Worm (Caenorhabditis elegans) whole organism, early embryonic: Measurements from ENCODE around the gene ZK822.9.

ENCODE experiments used
- B0310.2 ChIP-seq: sonication (generic microtip); optimal IDR thresholded peaks from 2 replicates; lab custom pipeline; 2016; ENCODE audit warnings: mild to moderate bottlenecking, missing genetic modification characterization, missing compliant biosample characterization
- F13C5.2 ChIP-seq: sonication (generic microtip); optimal IDR thresholded peaks from 2 replicates; lab custom pipeline; 2017; ENCODE audit warnings: mild to moderate bottlenecking, missing genetic modification characterization, inconsistent platforms, missing compliant biosample characterization
- aly-1 ChIP-seq: sonication (generic microtip); optimal IDR thresholded peaks from 2 replicates; lab custom pipeline; 2016; ENCODE audit warnings: missing genetic modification characterization, missing compliant biosample characterization
- ama-1 ChIP-seq: fragments of 150-350 bp; optimal IDR thresholded peaks from 2 replicates; lab custom pipeline; 2014
- ceh-13 ChIP-seq: fragments of 200-800 bp; sonication (Bioruptor generic); optimal IDR thresholded peaks from 2 replicates; lab custom pipeline; 2018; ENCODE audit warnings: mild to moderate bottlenecking, missing genetic modification characterization, missing compliant biosample characterization
- ceh-36 ChIP-seq: sonication (generic microtip); optimal IDR thresholded peaks from 2 replicates; lab custom pipeline; 2016; ENCODE audit warnings: missing genetic modification characterization, inconsistent platforms, missing compliant biosample characterization
- ets-7 ChIP-seq: sonication (generic microtip); optimal IDR thresholded peaks from 2 replicates; lab custom pipeline; 2016; ENCODE audit warnings: missing genotype, missing genetic modification characterization, missing compliant biosample characterization
- flt-1 ChIP-seq: fragments of 200-800 bp; sonication (Bioruptor generic); IDR thresholded peaks from 2 replicates; pipeline ENCODE4 v1.3.6; 2022; ENCODE audit warnings: missing genetic modification characterization, missing compliant biosample characterization
- hmbx-1 ChIP-seq: sonication (generic microtip); optimal IDR thresholded peaks from 2 replicates; lab custom pipeline; 2016; ENCODE audit warnings: mild to moderate bottlenecking, missing genetic modification characterization, missing compliant biosample characterization
- hmg-4 ChIP-seq: fragments of 200-800 bp; sonication (Bioruptor generic); optimal IDR thresholded peaks from 2 replicates; lab custom pipeline; 2018; ENCODE audit warnings: mild to moderate bottlenecking, missing genetic modification characterization, missing compliant biosample characterization
- hnd-1 ChIP-seq: sonication (generic microtip); optimal IDR thresholded peaks from 2 replicates; lab custom pipeline; 2016; ENCODE audit warnings: missing genetic modification characterization, missing compliant biosample characterization
- pes-1 ChIP-seq: fragments of 200-800 bp; sonication (Bioruptor generic); IDR thresholded peaks from 2 replicates; pipeline ENCODE4 v1.3.6; 2022; ENCODE audit warnings: missing genetic modification reagents, missing genetic modification characterization, missing compliant biosample characterization
- scrt-1 ChIP-seq: fragments of 200-800 bp; sonication (Bioruptor generic); IDR thresholded peaks from 2 replicates; pipeline ENCODE4 v1.3.6; 2022; ENCODE audit warnings: missing genetic modification characterization, missing compliant biosample characterization
- sea-1 ChIP-seq: fragments of 200-800 bp; sonication (Bioruptor generic); conservative IDR thresholded peaks from 2 replicates; pipeline ENCODE4 v1.3.6; 2022; ENCODE audit warnings: missing genetic modification characterization, missing compliant biosample characterization
- tbx-11 ChIP-seq: fragments of 200-800 bp; sonication (Bioruptor generic); IDR thresholded peaks from 2 replicates; pipeline ENCODE4 v1.3.6; 2022; ENCODE audit warnings: missing genetic modification characterization, missing compliant biosample characterization
- tbx-37 ChIP-seq: fragments of 200-800 bp; sonication (Bioruptor generic); conservative IDR thresholded peaks from 2 replicates; pipeline ENCODE4 v1.3.6; 2022; ENCODE audit warnings: missing genetic modification reagents, missing genetic modification characterization, missing compliant biosample characterization
- tra-4 ChIP-seq: sonication (generic microtip); optimal IDR thresholded peaks from 2 replicates; lab custom pipeline; 2017; ENCODE audit warnings: missing genetic modification characterization, missing compliant biosample characterization

The ZK822.9 gene

DNA sequence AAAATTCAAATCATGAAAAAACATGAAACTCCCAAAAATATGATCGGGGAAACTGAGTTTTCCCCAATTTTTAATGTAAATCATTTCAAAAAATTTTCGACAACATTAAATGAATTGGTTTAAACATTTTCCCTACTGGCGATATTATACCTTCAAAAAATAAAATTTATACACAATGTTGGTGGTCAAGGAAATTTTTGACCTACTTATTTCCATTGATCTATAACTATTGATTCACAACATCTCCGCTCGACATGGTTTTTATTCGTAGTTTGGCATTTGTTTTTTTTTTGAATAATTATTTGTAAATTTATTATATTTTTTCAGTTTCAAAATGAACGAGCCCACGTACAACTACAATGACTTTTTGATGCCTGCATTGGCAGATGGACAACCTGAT lies 34.5 kb downstream of the ZK822.9 start, which contains the start of gene tbx-36:
Gene tbx-36, plus strand, starts transcription at position 301 of the 400 bp plus-strand sequence.
- TF ChIP-seq B0310.2 (no peak), hmg-4 (GFP tag; lab: Kevin White, UChicago) (no peak), ceh-13 (GFP tag; lab: Kevin White, UChicago) (no peak), tbx-37 (GFP tag; lab: Robert Waterston, UW) (no peak), pes-1 (GFP tag; lab: Robert Waterston, UW) (no peak)

DNA sequence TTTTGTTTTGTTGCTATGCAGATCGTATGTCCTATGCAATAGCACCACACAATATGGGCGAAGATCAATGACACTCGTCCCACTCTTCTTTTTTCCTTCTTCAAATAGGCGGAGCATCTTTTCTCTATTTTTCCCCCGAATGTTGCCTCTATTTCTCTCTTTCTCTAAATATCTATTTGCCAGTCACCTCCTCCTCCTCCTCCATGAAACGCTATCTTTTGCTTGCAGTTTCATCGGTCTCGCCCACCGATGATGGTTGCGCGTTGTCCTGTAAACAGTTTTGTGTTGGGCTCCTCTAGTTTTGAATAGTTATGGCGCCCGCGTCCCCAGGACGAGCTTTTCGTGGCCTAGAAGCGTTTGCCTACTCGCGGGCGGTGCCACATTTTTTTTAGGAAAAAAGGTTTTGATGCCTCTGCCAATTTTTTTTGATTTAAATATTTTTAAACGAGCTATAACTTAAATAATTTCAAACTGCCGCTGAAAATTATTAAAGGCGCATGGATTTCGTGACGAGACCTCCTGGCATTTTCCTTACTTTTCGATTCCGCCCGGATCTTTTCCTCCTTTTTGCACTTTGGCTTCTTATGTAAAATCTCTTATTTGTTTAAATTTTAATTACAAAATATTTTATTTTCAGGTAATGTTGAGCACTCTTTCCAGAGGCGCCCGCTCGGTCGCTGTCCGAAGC lies 37.0 kb downstream of the ZK822.9 start, which contains the start of gene gdh-1:
Gene gdh-1, plus strand, starts transcription at position 638 of the 688 bp plus-strand sequence.
- TF ChIP-seq pes-1 (GFP tag; lab: Robert Waterston, UW) (no peak), tra-4 (tag; lab: Kevin White, UChicago) (no peak), hmbx-1 (tag; lab: Kevin White, UChicago) (no peak), aly-1 (tag; lab: Kevin White, UChicago) (no peak), hmg-4 (GFP tag; lab: Kevin White, UChicago) (no peak), ets-7 (tag; lab: Kevin White, UChicago) (no peak), sea-1 (GFP tag; lab: Robert Waterston, UW) (no peak), tbx-37 (GFP tag; lab: Robert Waterston, UW) (no peak)

DNA sequence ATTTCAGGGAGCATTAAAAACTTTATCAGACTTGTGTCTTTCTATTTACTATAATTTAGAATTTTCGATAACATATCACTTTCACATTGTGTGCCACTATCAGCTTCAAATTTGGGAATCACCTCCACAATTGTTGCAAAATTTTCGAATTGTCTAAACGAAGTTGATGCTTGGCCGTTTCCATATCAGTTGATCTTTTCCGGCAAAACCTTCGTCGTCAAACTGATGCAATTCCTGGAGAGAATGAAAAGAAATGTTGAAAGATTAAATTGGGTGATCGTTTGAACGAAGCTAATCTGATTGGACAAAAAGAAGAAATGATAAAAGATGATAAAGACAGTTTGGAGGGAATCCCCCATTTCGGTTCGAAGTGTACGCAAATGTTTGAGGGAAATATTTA lies 39.8 kb downstream of the ZK822.9 start:
- TF ChIP-seq hmg-4 (GFP tag; lab: Kevin White, UChicago) (no peak), hnd-1 (tag; lab: Kevin White, UChicago) (no peak), hmbx-1 (tag; lab: Kevin White, UChicago) (no peak), ceh-13 (GFP tag; lab: Kevin White, UChicago) (no peak), ama-1 (lab: Kevin White, UChicago) (no peak), flt-1 (no peak), B0310.2 (no peak), tbx-11 (GFP tag; lab: Robert Waterston, UW) (no peak), F13C5.2 (tag; lab: Kevin White, UChicago) (no peak), ets-7 (tag; lab: Kevin White, UChicago) (no peak), scrt-1 (no peak), tbx-37 (GFP tag; lab: Robert Waterston, UW) (no peak), aly-1 (tag; lab: Kevin White, UChicago) (no peak), tra-4 (tag; lab: Kevin White, UChicago) (no peak), ceh-36 (tag; lab: Kevin White, UChicago) (no peak), pes-1 (GFP tag; lab: Robert Waterston, UW) (no peak), sea-1 (GFP tag; lab: Robert Waterston, UW) (no peak)

DNA sequence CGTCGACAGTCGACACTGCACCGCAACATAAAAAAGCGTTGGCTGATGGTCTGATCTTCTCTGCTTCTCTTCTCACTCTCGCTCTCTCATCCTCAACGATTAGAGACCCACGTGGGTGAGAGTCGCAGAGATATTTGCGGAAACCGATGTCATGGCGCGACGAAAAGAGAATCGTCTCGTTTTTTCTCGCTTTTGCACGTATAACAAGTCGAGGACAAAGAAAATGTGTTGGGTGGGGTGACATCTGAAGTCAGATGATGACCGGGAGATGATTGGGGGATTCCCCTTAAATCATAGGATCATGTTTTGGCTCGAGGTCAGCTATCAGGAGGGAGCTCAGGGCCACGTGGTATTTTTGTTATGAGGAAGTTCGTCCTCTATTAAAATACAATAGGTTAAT lies 40.6 kb downstream of the ZK822.9 start:
- TF ChIP-seq ceh-36 (tag; lab: Kevin White, UChicago) (no peak), scrt-1 (no peak), tra-4 (tag; lab: Kevin White, UChicago) (no peak), B0310.2 (no peak), hnd-1 (tag; lab: Kevin White, UChicago) (no peak), flt-1 (no peak), pes-1 (GFP tag; lab: Robert Waterston, UW) (no peak), hmg-4 (GFP tag; lab: Kevin White, UChicago) (no peak), ama-1 (lab: Kevin White, UChicago) (no peak), ceh-13 (GFP tag; lab: Kevin White, UChicago) (no peak), aly-1 (tag; lab: Kevin White, UChicago) (no peak), sea-1 (GFP tag; lab: Robert Waterston, UW) (no peak), hmbx-1 (tag; lab: Kevin White, UChicago) (no peak), ets-7 (tag; lab: Kevin White, UChicago) (no peak), tbx-37 (GFP tag; lab: Robert Waterston, UW) (no peak), F13C5.2 (tag; lab: Kevin White, UChicago) (no peak)

DNA sequence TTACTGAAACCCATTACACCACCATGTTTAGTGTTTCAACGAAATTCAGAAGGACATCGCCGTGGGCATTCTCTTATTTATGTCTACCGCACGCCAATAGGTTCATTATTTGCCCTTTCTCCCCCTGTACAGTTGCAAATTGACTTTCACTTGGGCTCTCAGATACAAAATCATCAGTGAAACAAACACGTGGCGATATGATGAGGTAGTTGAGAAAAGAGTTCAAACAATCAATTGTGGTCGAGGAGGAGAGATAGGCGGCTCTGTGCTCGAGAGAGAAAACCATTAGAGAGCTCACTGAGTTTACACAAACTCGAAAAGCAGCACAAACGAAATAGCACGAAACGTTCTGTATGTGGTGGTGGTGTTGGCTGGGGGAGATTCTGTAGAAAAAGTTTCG lies 41.3 kb downstream of the ZK822.9 start:
- TF ChIP-seq F13C5.2 (tag; lab: Kevin White, UChicago) (no peak), flt-1 (no peak), scrt-1 (no peak), hmg-4 (GFP tag; lab: Kevin White, UChicago) (no peak), ets-7 (tag; lab: Kevin White, UChicago) (no peak), hmbx-1 (tag; lab: Kevin White, UChicago) (no peak), sea-1 (GFP tag; lab: Robert Waterston, UW) (no peak), hnd-1 (tag; lab: Kevin White, UChicago) (no peak), ceh-13 (GFP tag; lab: Kevin White, UChicago) (no peak), tbx-37 (GFP tag; lab: Robert Waterston, UW) (no peak), tbx-11 (GFP tag; lab: Robert Waterston, UW) (no peak), ama-1 (lab: Kevin White, UChicago) (no peak), aly-1 (tag; lab: Kevin White, UChicago) (no peak), tra-4 (tag; lab: Kevin White, UChicago) (no peak), B0310.2 (no peak)

DNA sequence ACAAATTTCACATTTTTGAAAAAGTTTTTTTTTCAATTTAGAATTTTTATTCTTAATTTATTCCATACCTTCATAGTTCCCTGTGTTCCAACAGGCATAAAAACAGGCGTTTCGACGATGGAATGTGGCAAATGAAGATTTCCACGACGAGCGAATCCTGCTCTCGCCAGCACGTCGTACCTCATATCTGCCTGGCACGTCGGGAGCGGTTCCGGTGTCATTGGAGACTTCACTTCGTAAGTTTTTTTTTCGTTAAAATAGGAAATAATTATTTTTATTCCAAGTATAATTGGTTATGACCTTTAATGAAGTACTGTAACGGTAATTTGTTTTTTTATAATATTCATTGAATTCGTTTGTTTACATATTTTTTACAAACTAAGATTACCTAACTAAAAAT lies 43.8 kb downstream of the ZK822.9 start, which contains the start of gene tgt-1:
Gene tgt-1, minus strand, starts transcription at position 232 of the 400 bp plus-strand sequence.
- TF ChIP-seq tra-4 (tag; lab: Kevin White, UChicago) = no peak
- no peak for TF ChIP-seq tbx-37 (GFP tag; lab: Robert Waterston, UW)
- no peak for TF ChIP-seq ama-1 (lab: Kevin White, UChicago)
- TF ChIP-seq sea-1 (GFP tag; lab: Robert Waterston, UW) = no peak
- no peak for TF ChIP-seq ets-7 (tag; lab: Kevin White, UChicago)
- no peak for TF ChIP-seq ceh-36 (tag; lab: Kevin White, UChicago)
- TF ChIP-seq hmbx-1 (tag; lab: Kevin White, UChicago) = no peak
- no peak for TF ChIP-seq aly-1 (tag; lab: Kevin White, UChicago)
- no peak for TF ChIP-seq tbx-11 (GFP tag; lab: Robert Waterston, UW)
- no peak for TF ChIP-seq hmg-4 (GFP tag; lab: Kevin White, UChicago)
- no peak for TF ChIP-seq flt-1
- TF ChIP-seq ceh-13 (GFP tag; lab: Kevin White, UChicago) = no peak
- no peak for TF ChIP-seq F13C5.2 (tag; lab: Kevin White, UChicago)
- no peak for TF ChIP-seq hnd-1 (tag; lab: Kevin White, UChicago)
- no peak for TF ChIP-seq B0310.2
- TF ChIP-seq scrt-1 = no peak
- no peak for TF ChIP-seq pes-1 (GFP tag; lab: Robert Waterston, UW)
